Fruit fly (Drosophila melanogaster) whole organism, prepupa: ENCODE measurements around the gene Cep97.

ENCODE experiments used
- Blimp-1 ChIP-seq: fragments of 200-800 bp; sonication (Bioruptor generic); optimal IDR thresholded peaks from 3 replicates; lab custom pipeline; 2017; ENCODE audit warnings: missing biosample characterization, missing genetic modification characterization, mild to moderate bottlenecking, moderate library complexity, missing genetic modification reagents
- CG10631 ChIP-seq: fragments of 200-800 bp; sonication (Bioruptor generic); optimal IDR thresholded peaks from 2 replicates; lab custom pipeline; 2016; ENCODE audit warnings: missing biosample characterization, missing genetic modification characterization
- CG10669 ChIP-seq: fragments of 200-800 bp; sonication (Bioruptor generic); optimal IDR thresholded peaks from 3 replicates; lab custom pipeline; 2018; ENCODE audit warnings: missing biosample characterization, mild to moderate bottlenecking, missing genetic modification characterization, moderate library complexity
- CG11294 ChIP-seq: fragments of 200-800 bp; sonication (Bioruptor generic); IDR thresholded peaks from 2 replicates; pipeline ENCODE4 v1.3.6; 2022; ENCODE audit warnings: missing biosample characterization, missing genetic modification characterization
- CG11762 ChIP-seq: fragments of 200-800 bp; sonication (Bioruptor generic); optimal IDR thresholded peaks from 3 replicates; lab custom pipeline; 2016; ENCODE audit warnings: missing biosample characterization, missing genetic modification characterization; ENCODE audit not compliant: insufficient read depth
- CG15336 ChIP-seq: fragments of 200-800 bp; sonication (Bioruptor generic); IDR thresholded peaks from 2 replicates; pipeline ENCODE4 v1.3.6; 2022; ENCODE audit warnings: missing biosample characterization, missing genetic modification characterization
- CG16779 ChIP-seq: fragments of 200-800 bp; sonication (Bioruptor generic); optimal IDR thresholded peaks from 3 replicates; lab custom pipeline; 2017; ENCODE audit warnings: missing biosample characterization, mild to moderate bottlenecking, missing genetic modification characterization
- CG3032 ChIP-seq: fragments of 200-800 bp; optimal IDR thresholded peaks from 2 replicates; lab custom pipeline; 2019; ENCODE audit warnings: missing biosample characterization, mild to moderate bottlenecking, missing genetic modification characterization, moderate library complexity
- CG31627 ChIP-seq: fragments of 200-800 bp; sonication (Bioruptor generic); optimal IDR thresholded peaks from 3 replicates; lab custom pipeline; 2016; ENCODE audit warnings: missing biosample characterization, missing genetic modification characterization
- CG32006 ChIP-seq: fragments of 200-800 bp; sonication (Bioruptor generic); optimal IDR thresholded peaks from 3 replicates; lab custom pipeline; 2017; ENCODE audit warnings: missing biosample characterization, mild to moderate bottlenecking, missing genetic modification characterization
- CG34406 ChIP-seq: fragments of 200-800 bp; sonication (Bioruptor generic); optimal IDR thresholded peaks from 3 replicates; lab custom pipeline; 2016; ENCODE audit warnings: missing biosample characterization, missing genetic modification characterization
- CG3919 ChIP-seq: fragments of 200-800 bp; sonication (Bioruptor generic); optimal IDR thresholded peaks from 3 replicates; lab custom pipeline; 2016; ENCODE audit warnings: missing biosample characterization, missing genetic modification characterization
- CG4318 ChIP-seq: fragments of 200-800 bp; sonication (Bioruptor generic); optimal IDR thresholded peaks from 3 replicates; lab custom pipeline; 2017; ENCODE audit warnings: missing biosample characterization, mild to moderate bottlenecking, missing genetic modification characterization
- CG6163 ChIP-seq: fragments of 200-800 bp; sonication (Bioruptor generic); IDR thresholded peaks from 3 replicates; pipeline ENCODE4 v1.3.6; 2022; ENCODE audit warnings: missing biosample characterization, missing genetic modification characterization
- CG6276 ChIP-seq: fragments of 200-800 bp; sonication (Bioruptor generic); optimal IDR thresholded peaks from 2 replicates; lab custom pipeline; 2017; ENCODE audit warnings: missing biosample characterization, mild to moderate bottlenecking, missing genetic modification characterization
- CG6792 ChIP-seq: fragments of 200-800 bp; sonication (Bioruptor generic); optimal IDR thresholded peaks from 3 replicates; lab custom pipeline; 2016; ENCODE audit warnings: missing biosample characterization, missing genetic modification characterization
- CG6808 ChIP-seq: fragments of 200-800 bp; sonication (Bioruptor generic); optimal IDR thresholded peaks from 3 replicates; lab custom pipeline; 2017; ENCODE audit warnings: missing biosample characterization, missing genetic modification characterization, mild to moderate bottlenecking, moderate library complexity, missing genetic modification reagents
- CG7368 ChIP-seq: fragments of 200-800 bp; sonication (Bioruptor generic); optimal IDR thresholded peaks from 3 replicates; lab custom pipeline; 2016; ENCODE audit warnings: missing biosample characterization, missing genetic modification characterization
- CG8119 ChIP-seq: fragments of 200-800 bp; sonication (Bioruptor generic); IDR thresholded peaks from 3 replicates; pipeline ENCODE4 v1.3.6; 2022; ENCODE audit warnings: missing biosample characterization, missing genetic modification characterization
- CG8319 ChIP-seq: fragments of 200-800 bp; sonication (Bioruptor generic); optimal IDR thresholded peaks from 3 replicates; lab custom pipeline; 2016; ENCODE audit warnings: missing biosample characterization, missing genetic modification characterization
- CG8632 ChIP-seq: fragments of 200-800 bp; sonication (Bioruptor generic); optimal IDR thresholded peaks from 3 replicates; lab custom pipeline; 2016; ENCODE audit warnings: missing biosample characterization, missing genetic modification characterization
- CG9139 ChIP-seq: fragments of 200-800 bp; sonication (Bioruptor generic); optimal IDR thresholded peaks from 3 replicates; lab custom pipeline; 2017; ENCODE audit warnings: missing biosample characterization, mild to moderate bottlenecking, missing genetic modification characterization
- Eip75B ChIP-seq: fragments of 200-800 bp; sonication (Bioruptor generic); optimal IDR thresholded peaks from 3 replicates; lab custom pipeline; 2016; ENCODE audit warnings: missing biosample characterization, missing genetic modification characterization
- Eip78C ChIP-seq: fragments of 200-800 bp; sonication (Bioruptor generic); peaks from one replicate; lab custom pipeline; 2016; ENCODE audit warnings: missing biosample characterization, missing genetic modification characterization
- Eip93F ChIP-seq: fragments of 200-800 bp; sonication (Bioruptor generic); optimal IDR thresholded peaks from 2 replicates; lab custom pipeline; 2016; ENCODE audit warnings: missing biosample characterization, mild to moderate bottlenecking, missing genetic modification characterization
- Ets96B ChIP-seq: fragments of 200-800 bp; optimal IDR thresholded peaks from 2 replicates; lab custom pipeline; 2019; ENCODE audit warnings: missing biosample characterization, mild to moderate bottlenecking, missing genetic modification characterization, moderate library complexity
- Gug ChIP-seq: fragments of 200-800 bp; sonication (Bioruptor generic); IDR thresholded peaks from 2 replicates; pipeline ENCODE4 v1.3.6; 2022; ENCODE audit warnings: missing biosample characterization, missing genetic modification characterization
- Hr38 ChIP-seq: sonication (Bioruptor generic); optimal IDR thresholded peaks from 2 replicates; lab custom pipeline; 2016; ENCODE audit warnings: missing biosample characterization, missing genetic modification characterization
- Hr39 ChIP-seq: fragments of 200-800 bp; sonication (Bioruptor generic); optimal IDR thresholded peaks from 2 replicates; lab custom pipeline; 2016; ENCODE audit warnings: missing biosample characterization, missing genetic modification characterization
- Hr4 ChIP-seq: fragments of 200-800 bp; sonication (Bioruptor generic); optimal IDR thresholded peaks from 3 replicates; lab custom pipeline; 2016; ENCODE audit warnings: missing biosample characterization, missing genetic modification characterization
- Lpt ChIP-seq: fragments of 200-800 bp; sonication (Bioruptor generic); optimal IDR thresholded peaks from 3 replicates; lab custom pipeline; 2016; ENCODE audit warnings: missing biosample characterization, missing genetic modification characterization
- OdsH ChIP-seq: fragments of 200-800 bp; sonication (Bioruptor generic); optimal IDR thresholded peaks from 3 replicates; lab custom pipeline; 2016; ENCODE audit warnings: missing biosample characterization, missing genetic modification characterization
- Smox ChIP-seq: fragments of 200-800 bp; sonication (Bioruptor generic); optimal IDR thresholded peaks from 3 replicates; lab custom pipeline; 2016; ENCODE audit warnings: missing biosample characterization, missing genetic modification characterization
- Sox102F ChIP-seq: fragments of 200-800 bp; sonication (Bioruptor generic); optimal IDR thresholded peaks from 2 replicates; lab custom pipeline; 2016; ENCODE audit warnings: missing biosample characterization, mild to moderate bottlenecking, missing genetic modification characterization
- Sox15 ChIP-seq: fragments of 200-800 bp; sonication (Bioruptor generic); optimal IDR thresholded peaks from 3 replicates; lab custom pipeline; 2016; ENCODE audit warnings: missing biosample characterization, missing genetic modification characterization
- achi ChIP-seq: fragments of 200-800 bp; sonication (Bioruptor generic); optimal IDR thresholded peaks from 3 replicates; lab custom pipeline; 2016; ENCODE audit warnings: missing biosample characterization, missing genetic modification characterization
- acj6 ChIP-seq: fragments of 200-800 bp; sonication (Bioruptor generic); optimal IDR thresholded peaks from 3 replicates; lab custom pipeline; 2016; ENCODE audit warnings: missing biosample characterization, missing genetic modification characterization
- dac ChIP-seq: fragments of 200-800 bp; sonication (Bioruptor generic); optimal IDR thresholded peaks from 2 replicates; lab custom pipeline; 2017; ENCODE audit warnings: missing biosample characterization, mild to moderate bottlenecking, missing genetic modification characterization
- dsx ChIP-seq: fragments of 200-800 bp; optimal IDR thresholded peaks from 3 replicates; lab custom pipeline; 2019; ENCODE audit warnings: missing biosample characterization, mild to moderate bottlenecking, missing genetic modification characterization, moderate library complexity; ENCODE audit not compliant: poor library complexity, severe bottlenecking
- eg ChIP-seq: fragments of 200-800 bp; sonication (Bioruptor generic); IDR thresholded peaks from 3 replicates; pipeline ENCODE4 v1.3.6; 2022; ENCODE audit warnings: missing biosample characterization, missing genetic modification characterization
- fd59A ChIP-seq: fragments of 200-800 bp; sonication (Bioruptor generic); optimal IDR thresholded peaks from 2 replicates; lab custom pipeline; 2017; ENCODE audit warnings: missing biosample characterization, mild to moderate bottlenecking, missing genetic modification characterization, missing genetic modification reagents
- fd85E ChIP-seq: fragments of 200-800 bp; sonication (Bioruptor generic); optimal IDR thresholded peaks from 3 replicates; lab custom pipeline; 2016; ENCODE audit warnings: missing biosample characterization, missing genetic modification characterization
- fkh ChIP-seq: fragments of 200-800 bp; sonication (Bioruptor generic); optimal IDR thresholded peaks from 3 replicates; lab custom pipeline; 2017; ENCODE audit warnings: missing biosample characterization, mild to moderate bottlenecking, missing genetic modification characterization, moderate library complexity
- lz ChIP-seq: fragments of 200-800 bp; sonication (Bioruptor generic); optimal IDR thresholded peaks from 3 replicates; lab custom pipeline; 2016; ENCODE audit warnings: missing biosample characterization, missing genetic modification characterization
- net ChIP-seq: fragments of 200-800 bp; sonication (Bioruptor generic); optimal IDR thresholded peaks from 3 replicates; lab custom pipeline; 2016; ENCODE audit warnings: missing biosample characterization, missing genetic modification characterization
- salr ChIP-seq, 2 experiments: fragments of 200-800 bp; sonication (Bioruptor generic); optimal IDR thresholded peaks; 3 replicates each; lab custom pipeline; 2016 to 2018; ENCODE audit warnings: missing biosample characterization in 2 of 2, missing genetic modification characterization in 2 of 2, mild to moderate bottlenecking in 1 of 2
- spab ChIP-seq: fragments of 200-800 bp; sonication (Bioruptor generic); optimal IDR thresholded peaks from 2 replicates; lab custom pipeline; 2017; ENCODE audit warnings: missing biosample characterization, mild to moderate bottlenecking, missing genetic modification characterization, missing genetic modification reagents
- ss ChIP-seq, 2 experiments: fragments of 200-800 bp; sonication (Bioruptor generic); optimal IDR thresholded peaks; 2 replicates in 1 of 2; 3 replicates in 1 of 2; lab custom pipeline; 2017 to 2018; ENCODE audit warnings: mild to moderate bottlenecking in 2 of 2, missing biosample characterization in 2 of 2, missing genetic modification characterization in 2 of 2, moderate library complexity in 1 of 2
- svp ChIP-seq: fragments of 200-800 bp; sonication (Bioruptor generic); peaks from one replicate; lab custom pipeline; 2016; ENCODE audit warnings: missing biosample characterization, missing genetic modification characterization

Cep97 gene

dm6 chr2L:3881164-3881563 is 13.7 kb downstream of the Cep97 start (continued):
- TF ChIP-seq dac (GFP tag; lab: Kevin White, UChicago): peak; percentile 67
- peak; percentile 34 for TF ChIP-seq Smox (GFP tag; lab: Kevin White, UChicago)
- TF ChIP-seq CG3032: no peak
- TF ChIP-seq CG15336 (GFP tag; lab: Robert Waterston, UW): peak; percentile 81
- TF ChIP-seq Hr4 (GFP tag; lab: Kevin White, UChicago): peak; percentile 80

- TF ChIP-seq dsx (GFP tag; lab: Kevin White, UChicago) (peak; percentile 40), Eip93F (GFP tag; lab: Kevin White, UChicago) (no peak), ss (GFP tag; optimal IDR thresholded peaks at IDR 0.05; lab: Kevin White, UChicago) (peak; percentile 36 to 84), achi (GFP tag; lab: Kevin White, UChicago) (peak; percentile 61), CG8319 (peak; percentile 4), Hr38 (GFP tag; lab: Kevin White, UChicago) (peak; percentile 32), Hr39 (GFP tag; lab: Kevin White, UChicago) (peak; percentile 72), CG6276 (GFP tag; lab: Kevin White, UChicago) (peak; percentile 60), acj6 (GFP tag; lab: Kevin White, UChicago) (peak; percentile 74), fd59A (GFP tag; lab: Kevin White, UChicago) (peak; percentile 43), eg (GFP tag; lab: Robert Waterston, UW) (peak; percentile 88), CG8632 (GFP tag; lab: Kevin White, UChicago) (peak; percentile 46), net (GFP tag; lab: Kevin White, UChicago) (peak; percentile 73), CG10631 (GFP tag; lab: Kevin White, UChicago) (peak; percentile 75), svp (peak; percentile 81), Gug (GFP tag; lab: Robert Waterston, UW) (peak; percentile 73), CG3919 (GFP tag; lab: Kevin White, UChicago) (peak; percentile 69), CG16779 (tag; lab: Kevin White, UChicago) (no peak), CG10669 (GFP tag; lab: Kevin White, UChicago) (peak; percentile 54), CG11762 (GFP tag; lab: Kevin White, UChicago) (peak; percentile 43), Lpt (GFP tag; lab: Kevin White, UChicago) (peak; percentile 53), salr (GFP tag; optimal IDR thresholded peaks at IDR 0.05; lab: Kevin White, UChicago) (peak in 1 of 2 experiments; percentile 68), Sox15 (GFP tag; lab: Kevin White, UChicago) (peak; percentile 21), CG6792 (GFP tag; lab: Kevin White, UChicago) (peak; percentile 66), OdsH (peak; percentile 77), Eip75B (GFP tag; lab: Kevin White, UChicago) (peak; percentile 57), CG6163 (GFP tag; lab: Robert Waterston, UW) (peak; percentile 85), Smox (GFP tag; lab: Kevin White, UChicago) (peak; percentile 66), CG31627 (peak; percentile 61), CG15336 (GFP tag; lab: Robert Waterston, UW) (peak; percentile 89), CG34406 (GFP tag; lab: Kevin White, UChicago) (peak; percentile 57), CG32006 (GFP tag; lab: Kevin White, UChicago) (peak; percentile 92), CG8119 (peak; percentile 90), Hr4 (GFP tag; lab: Kevin White, UChicago) (peak; percentile 82), CG9139 (no peak), Sox102F (GFP tag; lab: Kevin White, UChicago) (peak; percentile 72), lz (GFP tag; lab: Kevin White, UChicago) (peak; percentile 67), spab (GFP tag; lab: Kevin White, UChicago) (peak; percentile 46), CG11294 (0 out of 2 replicates have a peak, but pooled peaks have one; percentile 50), CG6808 (GFP tag; lab: Kevin White, UChicago) (peak; percentile 45), Ets96B (peak; percentile 44), Blimp-1 (GFP tag; lab: Kevin White, UChicago) (no peak), CG3032 (peak; percentile 51), Eip78C (GFP tag; lab: Kevin White, UChicago) (peak; percentile 90), fd85E (no peak), fkh (no peak), CG7368 (peak; percentile 17), CG4318 (GFP tag; lab: Kevin White, UChicago) (peak; percentile 76)
These were observed 14.7 kb downstream of the Cep97 start for dm6 chr2L:3882172-3882571.
